Worm (Caenorhabditis elegans) whole organism, L4 larva: Measurements from ENCODE around the gene gdi-1.

ENCODE experiments used
- T26A8.4 ChIP-seq: fragments of 200-800 bp; sonication (Bioruptor generic); IDR thresholded peaks from 2 replicates; pipeline ENCODE4 v1.3.6; 2022; ENCODE audit warnings: missing genetic modification characterization, missing compliant biosample characterization
- ZK546.5 ChIP-seq, 2 experiments: sonication (generic microtip); optimal IDR thresholded peaks; 2 replicates each; lab custom pipeline; 2017; ENCODE audit warnings: missing biosample characterization in 2 of 2, missing genetic modification characterization in 2 of 2
- aly-2 ChIP-seq: sonication (generic microtip); optimal IDR thresholded peaks from 2 replicates; lab custom pipeline; 2018; ENCODE audit warnings: missing biosample characterization, missing genetic modification characterization
- dve-1 ChIP-seq: sonication (generic microtip); optimal IDR thresholded peaks from 2 replicates; lab custom pipeline; 2017; ENCODE audit warnings: antibody characterized with exemption, mild to moderate bottlenecking, missing genetic modification characterization, missing compliant biosample characterization; ENCODE audit not compliant: insufficient read depth
- nhr-77 ChIP-seq: fragments of 150-350 bp; optimal IDR thresholded peaks from 2 replicates; lab custom pipeline; 2014; ENCODE audit warnings: missing biosample characterization, missing genetic modification characterization
- skn-1 ChIP-seq: fragments of 150-350 bp; optimal IDR thresholded peaks from 2 replicates; lab custom pipeline; 2014; ENCODE audit warnings: missing biosample characterization, missing genetic modification characterization
- spr-1 ChIP-seq: sonication (generic microtip); optimal IDR thresholded peaks from 2 replicates; lab custom pipeline; 2016; ENCODE audit warnings: mild to moderate bottlenecking, missing genetic modification characterization, missing compliant biosample characterization
- unc-62 ChIP-seq, 3 experiments: fragments of 150-350 bp in 1 of 3; sonication (generic microtip); optimal IDR thresholded peaks in 2 of 3; peaks in 1 of 3; 1 replicate in 1 of 3; 2 replicates in 2 of 3; lab custom pipeline; 2014 to 2017; ENCODE audit warnings: missing biosample characterization in 3 of 3, missing genetic modification characterization in 3 of 3, missing genetic modification reagents in 3 of 3, missing genotype in 1 of 3

DNA sequence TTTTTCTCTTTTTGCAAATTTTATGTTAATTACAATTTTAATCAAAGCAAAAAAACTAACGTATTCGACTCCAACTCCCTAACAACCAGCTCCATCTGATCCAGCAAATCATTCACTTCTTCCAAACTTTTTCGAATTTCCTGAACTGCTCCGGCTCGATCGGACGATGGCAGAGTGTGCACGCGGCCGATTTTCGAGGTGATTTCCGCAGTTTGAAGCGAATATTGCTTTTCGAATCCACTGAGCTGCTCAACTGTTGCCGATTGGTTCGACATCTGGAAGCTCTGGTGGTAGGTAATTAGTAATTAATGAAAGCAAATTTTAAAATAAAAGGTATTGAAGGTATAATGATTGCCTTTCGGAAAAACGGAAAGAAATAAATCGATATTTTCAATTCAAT lies 26.3 kb downstream of the gdi-1 start, which contains the start of gene vti-1:
- no peak for TF ChIP-seq ZK546.5 (tag; optimal IDR thresholded peaks at IDR 0.05; lab: Kevin White, UChicago)
- TF ChIP-seq dve-1 (tag; lab: Kevin White, UChicago): no peak
- no peak for TF ChIP-seq T26A8.4 (GFP tag; lab: Robert Waterston, UW)
- no peak for TF ChIP-seq nhr-77 (tag; lab: Kevin White, UChicago)
- no peak for TF ChIP-seq skn-1
- TF ChIP-seq unc-62 (GFP tag; optimal IDR thresholded peaks at IDR 0.05 in 1 of 2; lab: Kevin White, UChicago): no peak
- no peak for TF ChIP-seq unc-62 (tag; optimal IDR thresholded peaks at IDR 0.05; lab: Kevin White, UChicago)
- no peak for TF ChIP-seq aly-2
- no peak for TF ChIP-seq spr-1 (tag; lab: Kevin White, UChicago)
